Worm (Caenorhabditis elegans) whole organism, early embryonic: ENCODE results near the gene egl-43.

Experiments used
- B0310.2 ChIP-seq: sonication (generic microtip); optimal IDR thresholded peaks from 2 replicates; lab custom pipeline; 2016; ENCODE audit warnings: mild to moderate bottlenecking, missing genetic modification characterization, missing compliant biosample characterization
- F13C5.2 ChIP-seq: sonication (generic microtip); optimal IDR thresholded peaks from 2 replicates; lab custom pipeline; 2017; ENCODE audit warnings: mild to moderate bottlenecking, missing genetic modification characterization, inconsistent platforms, missing compliant biosample characterization
- aly-1 ChIP-seq: sonication (generic microtip); optimal IDR thresholded peaks from 2 replicates; lab custom pipeline; 2016; ENCODE audit warnings: missing genetic modification characterization, missing compliant biosample characterization
- ama-1 ChIP-seq: fragments of 150-350 bp; optimal IDR thresholded peaks from 2 replicates; lab custom pipeline; 2014
- ceh-13 ChIP-seq: fragments of 200-800 bp; sonication (Bioruptor generic); optimal IDR thresholded peaks from 2 replicates; lab custom pipeline; 2018; ENCODE audit warnings: mild to moderate bottlenecking, missing genetic modification characterization, missing compliant biosample characterization
- ceh-36 ChIP-seq: sonication (generic microtip); optimal IDR thresholded peaks from 2 replicates; lab custom pipeline; 2016; ENCODE audit warnings: missing genetic modification characterization, inconsistent platforms, missing compliant biosample characterization
- ets-7 ChIP-seq: sonication (generic microtip); optimal IDR thresholded peaks from 2 replicates; lab custom pipeline; 2016; ENCODE audit warnings: missing genotype, missing genetic modification characterization, missing compliant biosample characterization
- flt-1 ChIP-seq: fragments of 200-800 bp; sonication (Bioruptor generic); IDR thresholded peaks from 2 replicates; pipeline ENCODE4 v1.3.6; 2022; ENCODE audit warnings: missing genetic modification characterization, missing compliant biosample characterization
- hmbx-1 ChIP-seq: sonication (generic microtip); optimal IDR thresholded peaks from 2 replicates; lab custom pipeline; 2016; ENCODE audit warnings: mild to moderate bottlenecking, missing genetic modification characterization, missing compliant biosample characterization
- hmg-4 ChIP-seq: fragments of 200-800 bp; sonication (Bioruptor generic); optimal IDR thresholded peaks from 2 replicates; lab custom pipeline; 2018; ENCODE audit warnings: mild to moderate bottlenecking, missing genetic modification characterization, missing compliant biosample characterization
- hnd-1 ChIP-seq: sonication (generic microtip); optimal IDR thresholded peaks from 2 replicates; lab custom pipeline; 2016; ENCODE audit warnings: missing genetic modification characterization, missing compliant biosample characterization
- pes-1 ChIP-seq: fragments of 200-800 bp; sonication (Bioruptor generic); IDR thresholded peaks from 2 replicates; pipeline ENCODE4 v1.3.6; 2022; ENCODE audit warnings: missing genetic modification reagents, missing genetic modification characterization, missing compliant biosample characterization
- scrt-1 ChIP-seq: fragments of 200-800 bp; sonication (Bioruptor generic); IDR thresholded peaks from 2 replicates; pipeline ENCODE4 v1.3.6; 2022; ENCODE audit warnings: missing genetic modification characterization, missing compliant biosample characterization
- sea-1 ChIP-seq: fragments of 200-800 bp; sonication (Bioruptor generic); conservative IDR thresholded peaks from 2 replicates; pipeline ENCODE4 v1.3.6; 2022; ENCODE audit warnings: missing genetic modification characterization, missing compliant biosample characterization
- tbx-11 ChIP-seq: fragments of 200-800 bp; sonication (Bioruptor generic); IDR thresholded peaks from 2 replicates; pipeline ENCODE4 v1.3.6; 2022; ENCODE audit warnings: missing genetic modification characterization, missing compliant biosample characterization
- tbx-37 ChIP-seq: fragments of 200-800 bp; sonication (Bioruptor generic); conservative IDR thresholded peaks from 2 replicates; pipeline ENCODE4 v1.3.6; 2022; ENCODE audit warnings: missing genetic modification reagents, missing genetic modification characterization, missing compliant biosample characterization
- tra-4 ChIP-seq: sonication (generic microtip); optimal IDR thresholded peaks from 2 replicates; lab custom pipeline; 2017; ENCODE audit warnings: missing genetic modification characterization, missing compliant biosample characterization

The egl-43 gene

DNA sequence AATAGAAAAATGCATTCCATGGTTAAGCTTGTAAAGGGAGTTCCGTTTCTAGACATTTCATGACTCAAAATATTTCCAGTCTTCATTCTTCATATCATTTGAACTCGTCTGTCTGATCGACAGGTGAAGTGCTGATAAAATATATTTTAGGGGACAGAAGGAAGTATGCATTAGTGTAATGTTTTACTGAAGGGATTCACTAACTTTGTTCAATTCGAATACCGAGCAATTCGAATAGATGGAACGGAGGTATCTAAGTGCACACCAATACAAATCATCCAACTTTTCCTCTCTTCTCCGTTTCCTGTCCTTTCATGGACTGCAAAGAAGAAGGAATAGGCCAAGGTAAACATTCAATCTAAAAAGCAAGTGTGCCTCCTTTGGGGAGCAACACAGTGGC is 8.8 kb downstream of the egl-43 start:
- TF ChIP-seq ceh-13 (GFP tag; lab: Kevin White, UChicago) (no peak), hmbx-1 (tag; lab: Kevin White, UChicago) (no peak), hmg-4 (GFP tag; lab: Kevin White, UChicago) (no peak), aly-1 (tag; lab: Kevin White, UChicago) (no peak)

- TF ChIP-seq hmg-4 (GFP tag; lab: Kevin White, UChicago) (no peak), hnd-1 (tag; lab: Kevin White, UChicago) (no peak), ets-7 (no peak), ceh-13 (GFP tag; lab: Kevin White, UChicago) (no peak), tbx-11 (GFP tag; lab: Robert Waterston, UW) (no peak), ceh-36 (tag; lab: Kevin White, UChicago) (no peak), hmbx-1 (tag; lab: Kevin White, UChicago) (no peak), ama-1 (no peak), aly-1 (tag; lab: Kevin White, UChicago) (no peak), pes-1 (GFP tag; lab: Robert Waterston, UW) (no peak), scrt-1 (GFP tag; lab: Robert Waterston, UW) (no peak), B0310.2 (tag; lab: Kevin White, UChicago) (no peak), F13C5.2 (no peak), tra-4 (tag; lab: Kevin White, UChicago) (no peak), sea-1 (no peak), flt-1 (GFP tag; lab: Robert Waterston, UW) (no peak), tbx-37 (no peak)
Measured at ce11 chrII:9965325-9965724, 10.3 kb downstream of the egl-43 start.

ce11 chrII:9966954-9967353 is 12.0 kb downstream of the egl-43 start, which contains the start of gene dtmk-1:
Gene dtmk-1 (minus strand): TSS chrII:9967099.
- no peak for TF ChIP-seq hnd-1 (tag; lab: Kevin White, UChicago)
- no peak for TF ChIP-seq ama-1
- TF ChIP-seq sea-1 = no peak
- TF ChIP-seq tra-4 (tag; lab: Kevin White, UChicago) = no peak

- TF ChIP-seq tbx-37 = peak; percentile 57; the same call in 1 of the 2 replicates
- 0 out of 2 replicates have a peak, but pooled peaks have one; percentile 33 for TF ChIP-seq pes-1 (GFP tag; lab: Robert Waterston, UW)
- no peak for TF ChIP-seq tra-4 (tag; lab: Kevin White, UChicago)
Measured at ce11 chrII:9967999-9968706, 13.2 kb downstream of the egl-43 start, which contains the start of the genes R53.4 and psf-1. Gene R53.4 (minus strand): TSS chrII:9968049. Gene psf-1 (plus strand): TSS chrII:9968673.

DNA sequence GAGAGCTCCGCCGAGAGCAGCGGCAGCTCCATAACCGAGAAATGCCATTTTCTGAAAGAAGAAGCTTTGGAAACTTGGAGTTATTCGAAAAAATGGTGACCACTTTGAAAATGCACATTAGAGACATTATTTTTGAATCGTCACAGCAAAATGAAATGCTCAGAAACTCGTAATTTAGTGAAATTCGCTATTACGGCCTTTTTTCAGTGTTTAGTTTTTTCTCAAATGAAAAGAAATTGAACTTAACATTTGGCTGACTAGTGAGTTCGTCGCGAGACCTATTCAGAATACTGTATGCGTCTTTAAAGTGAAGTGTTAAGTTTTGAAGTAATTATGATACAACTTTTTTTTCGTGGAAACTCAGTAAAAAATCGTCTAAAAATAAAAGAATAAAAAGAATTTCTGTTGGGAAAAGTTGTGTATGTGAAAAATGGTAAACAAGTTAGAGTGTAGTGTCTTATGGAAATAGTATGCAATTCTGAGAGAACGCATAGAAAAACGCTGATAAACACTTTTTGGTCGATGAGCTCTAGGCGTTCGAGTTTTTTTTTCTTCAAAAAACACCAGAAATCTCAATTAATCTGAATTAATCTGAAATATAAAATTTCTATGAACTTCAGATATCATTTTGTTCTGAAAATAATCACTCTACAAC is 15.6 kb downstream of the egl-43 start, which contains the start of gene R53.5:
Gene R53.5, minus strand, starts transcription at position 51 of the 655 bp plus-strand sequence.
- TF ChIP-seq F13C5.2 (no peak), sea-1 (no peak), B0310.2 (tag; lab: Kevin White, UChicago) (no peak), tbx-11 (GFP tag; lab: Robert Waterston, UW) (no peak), hnd-1 (tag; lab: Kevin White, UChicago) (no peak), scrt-1 (GFP tag; lab: Robert Waterston, UW) (no peak), pes-1 (GFP tag; lab: Robert Waterston, UW) (no peak), flt-1 (GFP tag; lab: Robert Waterston, UW) (no peak), tra-4 (tag; lab: Kevin White, UChicago) (no peak), ceh-13 (GFP tag; lab: Kevin White, UChicago) (no peak), tbx-37 (no peak)

- TF ChIP-seq flt-1 (GFP tag; lab: Robert Waterston, UW) (no peak), tra-4 (tag; lab: Kevin White, UChicago) (no peak), pes-1 (GFP tag; lab: Robert Waterston, UW) (no peak), aly-1 (tag; lab: Kevin White, UChicago) (no peak), tbx-37 (no peak), B0310.2 (tag; lab: Kevin White, UChicago) (no peak), scrt-1 (GFP tag; lab: Robert Waterston, UW) (no peak), ceh-13 (GFP tag; lab: Kevin White, UChicago) (no peak), ceh-36 (tag; lab: Kevin White, UChicago) (no peak), hmg-4 (GFP tag; lab: Kevin White, UChicago) (no peak)
Measured at ce11 chrII:9974210-9974609, 19.2 kb downstream of the egl-43 start.

ce11 chrII:9974967-9975366 is 20.0 kb downstream of the egl-43 start, which contains the start of gene aakg-5:
Gene aakg-5 (minus strand): TSS chrII:9975125.
- TF ChIP-seq aly-1 (tag; lab: Kevin White, UChicago) = no peak
- no peak for TF ChIP-seq scrt-1 (GFP tag; lab: Robert Waterston, UW)
- no peak for TF ChIP-seq flt-1 (GFP tag; lab: Robert Waterston, UW)
- no peak for TF ChIP-seq B0310.2 (tag; lab: Kevin White, UChicago)
- no peak for TF ChIP-seq pes-1 (GFP tag; lab: Robert Waterston, UW)
- no peak for TF ChIP-seq hnd-1 (tag; lab: Kevin White, UChicago)
- TF ChIP-seq sea-1 = no peak
- TF ChIP-seq hmbx-1 (tag; lab: Kevin White, UChicago) = no peak
- TF ChIP-seq tbx-11 (GFP tag; lab: Robert Waterston, UW) = no peak
- TF ChIP-seq tbx-37 = no peak
- no peak for TF ChIP-seq F13C5.2
- TF ChIP-seq ama-1 = no peak
- no peak for TF ChIP-seq ceh-36 (tag; lab: Kevin White, UChicago)
- no peak for TF ChIP-seq ets-7
- no peak for TF ChIP-seq tra-4 (tag; lab: Kevin White, UChicago)
- TF ChIP-seq hmg-4 (GFP tag; lab: Kevin White, UChicago) = no peak
- TF ChIP-seq ceh-13 (GFP tag; lab: Kevin White, UChicago) = no peak
